Worm (Caenorhabditis elegans): ENCODE results near the gene fbxa-30.

DNA sequence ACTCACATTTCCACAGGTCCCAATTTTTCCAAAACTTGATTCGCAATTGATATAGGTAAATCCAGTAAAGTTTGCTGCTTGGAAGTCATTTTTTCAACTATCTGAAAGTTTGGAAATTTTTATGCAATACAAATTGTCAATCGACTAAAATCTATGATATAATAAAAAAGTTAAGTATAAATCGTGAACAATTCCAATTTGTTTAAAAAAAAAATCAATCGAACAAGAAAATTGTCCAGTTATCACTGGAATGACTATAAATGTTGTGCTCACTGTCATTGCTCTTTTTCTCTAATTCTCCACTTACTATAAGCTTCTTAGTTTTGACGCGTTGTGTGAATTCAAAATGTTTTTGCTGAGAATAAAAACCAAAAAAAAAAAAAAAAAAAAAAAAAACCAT lies 6.3 kb downstream of the fbxa-30 start, which contains the start of gene fbxa-32:
- TF ChIP-seq ama-1 (optimal IDR thresholded peaks at IDR 0.05) (no peak), lin-11 (tag; optimal IDR thresholded peaks at IDR 0.05) (no peak)
